Fruit fly (Drosophila melanogaster): Measurements from ENCODE around the gene Cap-D3.

- no peak for TF ChIP-seq EcR (GFP tag; optimal IDR thresholded peaks at IDR 0.05)
- TF ChIP-seq Dll (optimal IDR thresholded peaks at IDR 0.05): no peak
- no peak for TF ChIP-seq usp (GFP tag; optimal IDR thresholded peaks at IDR 0.05)
- TF ChIP-seq psq (optimal IDR thresholded peaks at IDR 0.05): no peak
These were observed 16.4 kb downstream of the Cap-D3 start, which contains the start of the genes Hel25E and Lam for dm6 chr2L:5541935-5542685.

Measured in whole organism.